Worm (Caenorhabditis elegans) whole organism, L1 larva: Measurements from ENCODE around the gene mop-25.2.

Experiments used
- C04F5.9 ChIP-seq: sonication (generic microtip); optimal IDR thresholded peaks from 2 replicates; lab custom pipeline; 2016; ENCODE audit warnings: missing genetic modification characterization, missing compliant biosample characterization
- C16A3.4 ChIP-seq: fragments of 150-350 bp; optimal IDR thresholded peaks from 2 replicates; lab custom pipeline; 2014; ENCODE audit warnings: missing biosample characterization, missing genetic modification characterization
- F16B12.6 ChIP-seq: fragments of 150-350 bp; optimal IDR thresholded peaks from 2 replicates; lab custom pipeline; 2014; ENCODE audit warnings: missing biosample characterization, missing genetic modification characterization
- alr-1 ChIP-seq: fragments of 200-800 bp; sonication (Bioruptor generic); optimal IDR thresholded peaks from 2 replicates; lab custom pipeline; 2018; ENCODE audit warnings: borderline replicate concordance, mild to moderate bottlenecking, missing genetic modification characterization, missing compliant biosample characterization
- ama-1 ChIP-seq: fragments of 150-350 bp; optimal IDR thresholded peaks from 2 replicates; lab custom pipeline; 2014
- ceh-88 ChIP-seq: fragments of 200-800 bp; sonication (Bioruptor generic); IDR thresholded peaks from 2 replicates; pipeline ENCODE4 v1.3.6; 2022; ENCODE audit warnings: missing genetic modification characterization, missing compliant biosample characterization
- ceh-90 ChIP-seq: sonication (generic microtip); optimal IDR thresholded peaks from 2 replicates; lab custom pipeline; 2016; ENCODE audit warnings: missing genetic modification characterization, missing compliant biosample characterization
- ces-1 ChIP-seq: fragments of 150-350 bp; optimal IDR thresholded peaks from 2 replicates; lab custom pipeline; 2014; ENCODE audit warnings: missing biosample characterization, missing genetic modification reagents, missing genetic modification characterization
- dsc-1 ChIP-seq: sonication (generic microtip); optimal IDR thresholded peaks from 2 replicates; lab custom pipeline; 2016; ENCODE audit warnings: mild to moderate bottlenecking, missing genetic modification characterization, missing compliant biosample characterization
- elt-2 ChIP-seq: sonication (generic microtip); optimal IDR thresholded peaks from 2 replicates; lab custom pipeline; 2016; ENCODE audit warnings: missing genetic modification characterization, mild to moderate bottlenecking, inconsistent platforms, missing compliant biosample characterization, missing genetic modification reagents
- elt-3 ChIP-seq, 6 experiments: fragments of 150-350 bp in 1 of 6; sonication (generic microtip); optimal IDR thresholded peaks; 2 replicates each; lab custom pipeline; 2017 to 2018; ENCODE audit warnings: missing biosample characterization in 6 of 6, missing genetic modification characterization in 6 of 6, inconsistent platforms in 1 of 6
- fkh-10 ChIP-seq: sonication (generic microtip); optimal IDR thresholded peaks from 2 replicates; lab custom pipeline; 2017; ENCODE audit warnings: missing biosample characterization, missing genetic modification reagents, missing genetic modification characterization
- fkh-8 ChIP-seq: sonication (generic microtip); optimal IDR thresholded peaks from 2 replicates; lab custom pipeline; 2016; ENCODE audit warnings: mild to moderate bottlenecking, missing genetic modification characterization, missing compliant biosample characterization
- grh-1 ChIP-seq: fragments of 200-800 bp; sonication (Bioruptor generic); IDR thresholded peaks from 2 replicates; pipeline ENCODE4 v1.3.6; 2022; ENCODE audit warnings: missing genetic modification reagents, missing genetic modification characterization, missing compliant biosample characterization
- hlh-17 ChIP-seq: fragments of 200-800 bp; sonication (Bioruptor generic); optimal IDR thresholded peaks from 2 replicates; lab custom pipeline; 2018; ENCODE audit warnings: missing genetic modification characterization, mild to moderate bottlenecking, missing compliant biosample characterization, moderate library complexity, borderline replicate concordance
- hpl-2 ChIP-seq: fragments of 150-350 bp; optimal IDR thresholded peaks from 2 replicates; lab custom pipeline; 2014; ENCODE audit warnings: missing biosample characterization, missing genetic modification reagents, missing genetic modification characterization
- irx-1 ChIP-seq: sonication (generic microtip); optimal IDR thresholded peaks from 2 replicates; lab custom pipeline; 2016; ENCODE audit warnings: missing genetic modification characterization, missing compliant biosample characterization
- isw-1 ChIP-seq: fragments of 200-800 bp; sonication (Bioruptor generic); IDR thresholded peaks from 2 replicates; pipeline ENCODE4 v1.3.6; 2022; ENCODE audit warnings: missing genetic modification characterization, missing compliant biosample characterization
- lin-14 ChIP-seq: fragments of 200-800 bp; sonication (Bioruptor generic); optimal IDR thresholded peaks from 2 replicates; lab custom pipeline; 2018; ENCODE audit warnings: mild to moderate bottlenecking, missing genetic modification characterization, moderate library complexity, missing compliant biosample characterization
- lin-35 ChIP-seq, 2 experiments: fragments of 150-350 bp; optimal IDR thresholded peaks; 2 replicates each; lab custom pipeline; 2014; ENCODE audit warnings: missing biosample characterization in 2 of 2, missing genetic modification characterization in 2 of 2, missing genetic modification reagents in 2 of 2
- lir-3 ChIP-seq: sonication (generic microtip); optimal IDR thresholded peaks from 2 replicates; lab custom pipeline; 2016; ENCODE audit warnings: mild to moderate bottlenecking, missing genetic modification characterization, moderate library complexity, missing compliant biosample characterization; ENCODE audit not compliant: poor library complexity
- lsy-2 ChIP-seq, 2 experiments: fragments of 150-350 bp; optimal IDR thresholded peaks; 2 replicates each; lab custom pipeline; 2014; ENCODE audit warnings: missing biosample characterization in 2 of 2, missing genetic modification characterization in 2 of 2
- mab-9 ChIP-seq: fragments of 200-800 bp; sonication (Bioruptor generic); IDR thresholded peaks from 2 replicates; pipeline ENCODE4 v1.3.6; 2022; ENCODE audit warnings: missing genetic modification reagents, missing genetic modification characterization, missing compliant biosample characterization
- mdl-1 ChIP-seq, 2 experiments: fragments of 150-350 bp; optimal IDR thresholded peaks; 2 replicates each; lab custom pipeline; 2014 to 2017; ENCODE audit warnings: missing biosample characterization in 2 of 2, missing genetic modification characterization in 2 of 2, inconsistent platforms in 1 of 2
- mef-2 ChIP-seq: fragments of 150-350 bp; optimal IDR thresholded peaks from 2 replicates; lab custom pipeline; 2014; ENCODE audit warnings: missing biosample characterization, missing genetic modification characterization
- mep-1 ChIP-seq: fragments of 150-350 bp; optimal IDR thresholded peaks from 2 replicates; lab custom pipeline; 2014; ENCODE audit warnings: missing biosample characterization, missing genetic modification characterization
- nhr-12 ChIP-seq: sonication (generic microtip); optimal IDR thresholded peaks from 2 replicates; lab custom pipeline; 2017; ENCODE audit warnings: missing biosample characterization, missing genetic modification characterization
- nhr-19 ChIP-seq: fragments of 200-800 bp; sonication (Bioruptor generic); conservative IDR thresholded peaks from 2 replicates; pipeline ENCODE4 v1.3.6; 2022; ENCODE audit warnings: missing genetic modification characterization, missing compliant biosample characterization
- nhr-237 ChIP-seq: fragments of 150-350 bp; optimal IDR thresholded peaks from 2 replicates; lab custom pipeline; 2014; ENCODE audit warnings: missing biosample characterization, missing genetic modification characterization
- nhr-47 ChIP-seq: sonication (generic microtip); optimal IDR thresholded peaks from 2 replicates; lab custom pipeline; 2016; ENCODE audit warnings: mild to moderate bottlenecking, missing genetic modification characterization, moderate library complexity, missing compliant biosample characterization
- nhr-71 ChIP-seq: sonication (generic microtip); optimal IDR thresholded peaks from 2 replicates; lab custom pipeline; 2016; ENCODE audit warnings: mild to moderate bottlenecking, missing genetic modification characterization, moderate library complexity, missing compliant biosample characterization
- nhr-76 ChIP-seq: sonication (generic microtip); optimal IDR thresholded peaks from 2 replicates; lab custom pipeline; 2017; ENCODE audit warnings: missing biosample characterization, missing genetic modification characterization
- nhr-77 ChIP-seq: fragments of 150-350 bp; optimal IDR thresholded peaks from 2 replicates; lab custom pipeline; 2014; ENCODE audit warnings: missing biosample characterization, missing genetic modification characterization
- nhr-84 ChIP-seq: sonication (generic microtip); optimal IDR thresholded peaks from 2 replicates; lab custom pipeline; 2017; ENCODE audit warnings: missing biosample characterization, missing genetic modification characterization
- nhr-85 ChIP-seq: sonication (generic microtip); peaks from one replicate; lab custom pipeline; 2016; ENCODE audit warnings: missing genetic modification characterization, inconsistent platforms, missing compliant biosample characterization
- nhr-90 ChIP-seq: sonication (generic microtip); optimal IDR thresholded peaks from 2 replicates; lab custom pipeline; 2016; ENCODE audit warnings: mild to moderate bottlenecking, missing genetic modification characterization, missing compliant biosample characterization; ENCODE audit not compliant: poor library complexity
- pag-3 ChIP-seq: sonication (generic microtip); optimal IDR thresholded peaks from 2 replicates; lab custom pipeline; 2017; ENCODE audit warnings: missing genetic modification characterization, mild to moderate bottlenecking, missing compliant biosample characterization, antibody characterized with exemption, borderline replicate concordance; ENCODE audit not compliant: insufficient read depth
- rnt-1 ChIP-seq: sonication (generic microtip); optimal IDR thresholded peaks from 2 replicates; lab custom pipeline; 2016; ENCODE audit warnings: mild to moderate bottlenecking, missing genetic modification characterization, moderate library complexity, missing compliant biosample characterization
- skn-1 ChIP-seq: fragments of 150-350 bp; optimal IDR thresholded peaks from 2 replicates; lab custom pipeline; 2014; ENCODE audit warnings: missing biosample characterization, missing genetic modification characterization
- snpc-4 ChIP-seq: fragments of 150-350 bp; optimal IDR thresholded peaks from 2 replicates; lab custom pipeline; 2014; ENCODE audit warnings: missing biosample characterization, missing genetic modification characterization
- sox-4 ChIP-seq: sonication (generic microtip); optimal IDR thresholded peaks from 2 replicates; lab custom pipeline; 2016; ENCODE audit warnings: missing genetic modification characterization, missing compliant biosample characterization
- sptf-1 ChIP-seq: fragments of 150-350 bp; optimal IDR thresholded peaks from 2 replicates; lab custom pipeline; 2014; ENCODE audit warnings: missing biosample characterization, missing genetic modification characterization
- sup-37 ChIP-seq: fragments of 200-800 bp; sonication (Bioruptor generic); optimal IDR thresholded peaks from 2 replicates; lab custom pipeline; 2018; ENCODE audit warnings: mild to moderate bottlenecking, missing genetic modification characterization, missing compliant biosample characterization
- swsn-7 ChIP-seq: sonication (generic microtip); optimal IDR thresholded peaks from 2 replicates; lab custom pipeline; 2016; ENCODE audit warnings: missing genetic modification characterization, missing compliant biosample characterization
- tbx-2 ChIP-seq: sonication (generic microtip); optimal IDR thresholded peaks from 2 replicates; lab custom pipeline; 2016; ENCODE audit warnings: missing genetic modification characterization, missing compliant biosample characterization
- unc-30 ChIP-seq: sonication (generic microtip); optimal IDR thresholded peaks from 2 replicates; lab custom pipeline; 2017; ENCODE audit warnings: missing biosample characterization, missing genetic modification characterization
- unc-86 ChIP-seq: sonication (generic microtip); optimal IDR thresholded peaks from 2 replicates; lab custom pipeline; 2016; ENCODE audit warnings: missing genetic modification characterization, missing compliant biosample characterization
- zag-1 ChIP-seq: fragments of 150-350 bp; optimal IDR thresholded peaks from 2 replicates; lab custom pipeline; 2014; ENCODE audit warnings: missing biosample characterization, missing genetic modification characterization
- ztf-11 ChIP-seq, 2 experiments: sonication (generic microtip); optimal IDR thresholded peaks; 2 replicates each; lab custom pipeline; 2016 to 2017; ENCODE audit warnings: missing genetic modification characterization in 2 of 2, missing biosample characterization in 1 of 2, missing compliant biosample characterization in 1 of 2

Gene mop-25.2

DNA sequence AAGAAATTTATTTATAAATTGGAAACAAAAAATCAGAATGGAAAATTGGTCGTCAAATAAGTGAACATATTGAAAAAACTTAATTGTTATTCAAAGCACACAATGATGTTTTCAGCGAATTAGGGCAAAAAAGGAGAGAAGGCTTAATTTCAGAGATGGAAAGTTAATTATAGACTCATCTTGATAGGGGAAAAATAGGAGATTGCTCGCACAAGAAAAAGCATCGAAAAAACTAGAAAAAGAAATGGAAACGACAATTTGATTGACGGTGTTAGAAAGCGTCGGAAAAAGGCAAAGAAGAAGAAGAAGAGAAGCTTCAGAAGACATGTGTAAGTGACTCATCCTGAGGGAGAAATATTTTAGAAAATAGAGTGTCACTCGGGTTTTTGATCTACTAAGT lies 7.6 kb downstream of the mop-25.2 start:
- TF ChIP-seq lin-14 (GFP tag; lab: Kevin White, UChicago) (peak; percentile 46), tbx-2 (no peak), fkh-8 (no peak), fkh-10 (peak; percentile 43)

DNA sequence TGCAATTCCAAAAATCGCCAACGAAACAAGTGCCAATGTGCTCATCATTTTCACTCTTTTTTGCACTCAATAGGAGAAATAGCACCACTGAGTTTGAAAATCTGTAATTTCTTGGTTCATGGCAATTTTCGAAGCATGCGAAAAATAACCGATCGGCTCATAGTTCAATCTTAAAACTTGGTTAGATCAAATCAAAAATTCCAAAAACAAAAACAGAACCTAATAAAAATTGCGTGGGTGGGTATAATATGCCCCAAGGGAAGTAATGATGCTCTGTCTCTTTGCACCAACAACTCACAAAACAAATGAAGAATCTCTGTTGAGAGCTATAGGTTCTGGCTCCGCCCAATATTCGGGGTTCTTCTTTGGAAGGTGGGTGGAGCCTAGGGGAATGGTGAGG lies 11.7 kb downstream of the mop-25.2 start, which contains the start of gene nlp-11:
Gene nlp-11, minus strand, starts transcription at position 101 of the 400 bp plus-strand sequence.
- TF ChIP-seq ceh-88 (GFP tag; lab: Robert Waterston, UW) (no peak), isw-1 (GFP tag; lab: Robert Waterston, UW) (no peak), unc-86 (tag; lab: Kevin White, UChicago) (no peak), swsn-7 (tag; lab: Kevin White, UChicago) (no peak), elt-2 (tag; lab: Kevin White, UChicago) (no peak), mep-1 (tag; lab: Kevin White, UChicago) (no peak), lir-3 (tag; lab: Kevin White, UChicago) (no peak), ama-1 (lab: Kevin White, UChicago) (no peak), nhr-237 (tag; lab: Kevin White, UChicago) (no peak), pag-3 (tag; lab: Kevin White, UChicago) (no peak), C04F5.9 (tag; lab: Kevin White, UChicago) (no peak), ztf-11 (tag; optimal IDR thresholded peaks at IDR 0.05; lab: Kevin White, UChicago) (no peak), dsc-1 (tag; lab: Kevin White, UChicago) (no peak), nhr-77 (tag; lab: Kevin White, UChicago) (no peak), sup-37 (GFP tag; lab: Kevin White, UChicago) (no peak), mdl-1 (tag; optimal IDR thresholded peaks at IDR 0.05; lab: Kevin White, UChicago) (no peak), hpl-2 (GFP tag; lab: Kevin White, UChicago) (no peak), rnt-1 (tag; lab: Kevin White, UChicago) (no peak), alr-1 (tag; lab: Kevin White, UChicago) (no peak), nhr-84 (no peak)
- TF ChIP-seq, all 84 proteins: peak for 0

- no peak for TF ChIP-seq elt-2 (tag; lab: Kevin White, UChicago)
- TF ChIP-seq ces-1 (GFP tag; lab: Kevin White, UChicago) = peak; percentile 18
- TF ChIP-seq nhr-19 = no peak
- no peak for TF ChIP-seq elt-3 (tag; optimal IDR thresholded peaks at IDR 0.05; lab: Kevin White, UChicago)
- TF ChIP-seq lin-35 (GFP tag; optimal IDR thresholded peaks at IDR 0.05; lab: Kevin White, UChicago) = no peak
- TF ChIP-seq zag-1 (tag; lab: Kevin White, UChicago) = no peak
- no peak for TF ChIP-seq C16A3.4 (tag; lab: Kevin White, UChicago)
- peak; percentile 9 for TF ChIP-seq irx-1 (tag; lab: Kevin White, UChicago)
- TF ChIP-seq lin-14 (GFP tag; lab: Kevin White, UChicago) = peak; percentile 79
- TF ChIP-seq unc-86 (tag; lab: Kevin White, UChicago) = peak; percentile 39
- no peak for TF ChIP-seq ceh-90 (tag; lab: Kevin White, UChicago)
- peak; percentile 24 for TF ChIP-seq nhr-47
- no peak for TF ChIP-seq hlh-17 (GFP tag; lab: Kevin White, UChicago)
- TF ChIP-seq unc-30 (tag; lab: Kevin White, UChicago) = no peak
- TF ChIP-seq sox-4 (tag; lab: Kevin White, UChicago) = no peak
- peak in 1 of 2 experiments; percentile 30 for TF ChIP-seq lsy-2 (tag; optimal IDR thresholded peaks at IDR 0.05; lab: Kevin White, UChicago)
- no peak for TF ChIP-seq nhr-90 (tag; lab: Kevin White, UChicago)
- no peak for TF ChIP-seq snpc-4 (tag; lab: Kevin White, UChicago)
- no peak for TF ChIP-seq sptf-1
- TF ChIP-seq nhr-76 (tag; lab: Kevin White, UChicago) = no peak
- TF ChIP-seq F16B12.6 (tag; lab: Kevin White, UChicago) = no peak
- TF ChIP-seq skn-1 = no peak
- no peak for TF ChIP-seq nhr-85 (tag; lab: Kevin White, UChicago)
- TF ChIP-seq mef-2 (tag; lab: Kevin White, UChicago) = no peak
- TF ChIP-seq C04F5.9 (tag; lab: Kevin White, UChicago) = no peak
- TF ChIP-seq mab-9 (GFP tag; lab: Robert Waterston, UW) = no peak
- no peak for TF ChIP-seq ztf-11 (tag; optimal IDR thresholded peaks at IDR 0.05; lab: Kevin White, UChicago)
- TF ChIP-seq grh-1 (GFP tag; lab: Robert Waterston, UW) = no peak
- peak; percentile 28 for TF ChIP-seq nhr-71 (tag; lab: Kevin White, UChicago)
- peak; percentile 98 for TF ChIP-seq fkh-10
- no peak for TF ChIP-seq nhr-12 (tag; lab: Kevin White, UChicago)
Observed at ce11 chrII:9690067-9690632, 13.4 kb downstream of the mop-25.2 start.
